Fruit fly (Drosophila melanogaster) whole organism, prepupa: Measurements from ENCODE around the gene witty.

ENCODE experiments used
- CG8632 ChIP-seq: fragments of 200-800 bp; sonication (Bioruptor generic); optimal IDR thresholded peaks from 3 replicates; lab custom pipeline; 2016; ENCODE audit warnings: missing biosample characterization, missing genetic modification characterization
- Sox102F ChIP-seq: fragments of 200-800 bp; sonication (Bioruptor generic); optimal IDR thresholded peaks from 2 replicates; lab custom pipeline; 2016; ENCODE audit warnings: missing biosample characterization, mild to moderate bottlenecking, missing genetic modification characterization
- svp ChIP-seq: fragments of 200-800 bp; sonication (Bioruptor generic); peaks from one replicate; lab custom pipeline; 2016; ENCODE audit warnings: missing biosample characterization, missing genetic modification characterization

dm6 chr2L:8342395-8342794 is 4.3 kb downstream of the witty start, which contains the start of gene CG14273:
- TF ChIP-seq CG8632 (GFP tag; lab: Kevin White, UChicago) (no peak), svp (GFP tag; lab: Kevin White, UChicago) (no peak), Sox102F (no peak)
